Worm (Caenorhabditis elegans) whole organism, young adult: ENCODE results near the gene scc-1.

Experiments
- B0336.3 ChIP-seq: fragments of 200-800 bp; sonication (Bioruptor generic); IDR thresholded peaks from 2 replicates; pipeline ENCODE4 v1.3.6; 2022; ENCODE audit warnings: missing genetic modification characterization, missing compliant biosample characterization
- D2030.7 ChIP-seq: fragments of 200-800 bp; sonication (Bioruptor generic); IDR thresholded peaks from 2 replicates; pipeline ENCODE4 v1.3.6; 2022; ENCODE audit warnings: missing genetic modification reagents, missing genetic modification characterization, missing compliant biosample characterization
- F10E7.11 ChIP-seq: sonication (generic microtip); optimal IDR thresholded peaks from 2 replicates; lab custom pipeline; 2017; ENCODE audit warnings: mild to moderate bottlenecking, missing genetic modification characterization, moderate library complexity, missing compliant biosample characterization
- F39B2.1 ChIP-seq: fragments of 200-800 bp; sonication (Bioruptor generic); IDR thresholded peaks from 2 replicates; pipeline ENCODE4 v1.3.6; 2022; ENCODE audit warnings: missing genetic modification reagents, missing genetic modification characterization, missing compliant biosample characterization
- F49E8.2 ChIP-seq: sonication (generic microtip); optimal IDR thresholded peaks from 3 replicates; lab custom pipeline; 2017; ENCODE audit warnings: missing genetic modification characterization, mild to moderate bottlenecking, missing compliant biosample characterization, antibody characterized with exemption, moderate library complexity; ENCODE audit not compliant: insufficient read depth
- K12H6.12 ChIP-seq: fragments of 200-800 bp; sonication (Bioruptor generic); optimal IDR thresholded peaks from 2 replicates; lab custom pipeline; 2018; ENCODE audit warnings: mild to moderate bottlenecking, missing genetic modification characterization, missing compliant biosample characterization
- Y53G8AR.9 ChIP-seq: fragments of 200-800 bp; sonication (Bioruptor generic); conservative IDR thresholded peaks from 2 replicates; pipeline ENCODE4 v1.3.6; 2022; ENCODE audit warnings: missing genetic modification reagents, missing genetic modification characterization, missing compliant biosample characterization
- Y79H2A.3 ChIP-seq: fragments of 200-800 bp; sonication (Bioruptor generic); conservative IDR thresholded peaks from 2 replicates; pipeline ENCODE4 v1.3.6; 2022; ENCODE audit warnings: missing genetic modification reagents, missing genetic modification characterization, missing compliant biosample characterization
- aptf-2 ChIP-seq: fragments of 200-800 bp; sonication (Bioruptor generic); conservative IDR thresholded peaks from 2 replicates; pipeline ENCODE4 v1.3.6; 2022; ENCODE audit warnings: missing genetic modification reagents, missing genetic modification characterization, missing compliant biosample characterization
- atf-7 ChIP-seq: sonication (generic microtip); optimal IDR thresholded peaks from 2 replicates; lab custom pipeline; 2017; ENCODE audit warnings: mild to moderate bottlenecking, missing genetic modification characterization, missing compliant biosample characterization
- athp-1 ChIP-seq: sonication (generic microtip); optimal IDR thresholded peaks from 2 replicates; lab custom pipeline; 2017; ENCODE audit warnings: mild to moderate bottlenecking, missing genetic modification characterization, missing compliant biosample characterization
- attf-5 ChIP-seq: fragments of 200-800 bp; sonication (Bioruptor generic); optimal IDR thresholded peaks from 2 replicates; lab custom pipeline; 2018; ENCODE audit warnings: mild to moderate bottlenecking, missing genetic modification characterization, missing compliant biosample characterization
- bed-2 ChIP-seq: fragments of 200-800 bp; sonication (Bioruptor generic); IDR thresholded peaks from 2 replicates; pipeline ENCODE4 v1.3.6; 2022; ENCODE audit warnings: missing genetic modification reagents, missing genetic modification characterization, missing compliant biosample characterization
- cebp-1 ChIP-seq, 2 experiments: fragments of 200-800 bp in 1 of 2; sonication (Bioruptor generic) in 1 of 2; sonication (generic microtip) in 1 of 2; IDR thresholded peaks in 1 of 2; optimal IDR thresholded peaks in 1 of 2; 2 replicates each; pipeline versions ENCODE4 v1.3.6 to Lab custom; 2017 to 2022; ENCODE audit warnings: missing compliant biosample characterization in 2 of 2, missing genetic modification characterization in 2 of 2, mild to moderate bottlenecking in 1 of 2, missing genetic modification reagents in 1 of 2, moderate library complexity in 1 of 2
- dpff-1 ChIP-seq: sonication (generic microtip); optimal IDR thresholded peaks from 2 replicates; lab custom pipeline; 2017; ENCODE audit warnings: mild to moderate bottlenecking, missing genetic modification characterization, missing compliant biosample characterization
- egl-18 ChIP-seq: fragments of 200-800 bp; sonication (Bioruptor generic); IDR thresholded peaks from 2 replicates; pipeline ENCODE4 v1.3.6; 2022; ENCODE audit warnings: missing genetic modification reagents, missing genetic modification characterization, missing compliant biosample characterization
- ekl-4 ChIP-seq: fragments of 200-800 bp; sonication (Bioruptor generic); IDR thresholded peaks from 2 replicates; pipeline ENCODE4 v1.3.6; 2022; ENCODE audit warnings: missing genetic modification reagents, missing genetic modification characterization, missing compliant biosample characterization
- gei-17 ChIP-seq: fragments of 200-800 bp; sonication (Bioruptor generic); optimal IDR thresholded peaks from 2 replicates; lab custom pipeline; 2018; ENCODE audit warnings: mild to moderate bottlenecking, missing genetic modification characterization, missing compliant biosample characterization
- hmg-1.2 ChIP-seq: fragments of 200-800 bp; sonication (Bioruptor generic); IDR thresholded peaks from 2 replicates; pipeline ENCODE4 v1.3.6; 2022; ENCODE audit warnings: missing genetic modification reagents, missing genetic modification characterization, missing compliant biosample characterization
- hrde-1 ChIP-seq: sonication (generic microtip); optimal IDR thresholded peaks from 2 replicates; lab custom pipeline; 2016; ENCODE audit warnings: missing genetic modification characterization, mild to moderate bottlenecking, missing compliant biosample characterization, moderate library complexity, missing genotype, missing genetic modification reagents, borderline replicate concordance
- hsf-1 ChIP-seq: fragments of 200-800 bp; sonication (Bioruptor generic); IDR thresholded peaks from 2 replicates; pipeline ENCODE4 v1.3.6; 2022; ENCODE audit warnings: missing genetic modification reagents, missing genetic modification characterization, missing compliant biosample characterization
- lin-40 ChIP-seq: sonication (generic microtip); optimal IDR thresholded peaks from 2 replicates; lab custom pipeline; 2016; ENCODE audit warnings: missing genetic modification characterization, mild to moderate bottlenecking, missing compliant biosample characterization, missing genotype, missing genetic modification reagents
- madf-3 ChIP-seq: fragments of 200-800 bp; sonication (Bioruptor generic); IDR thresholded peaks from 2 replicates; pipeline ENCODE4 v1.3.6; 2022; ENCODE audit warnings: missing genetic modification reagents, missing genetic modification characterization, missing compliant biosample characterization
- madf-6 ChIP-seq: fragments of 200-800 bp; sonication (Bioruptor generic); IDR thresholded peaks from 2 replicates; pipeline ENCODE4 v1.3.6; 2022; ENCODE audit warnings: missing genetic modification reagents, missing genetic modification characterization, missing compliant biosample characterization
- nfya-2 ChIP-seq: fragments of 200-800 bp; sonication (Bioruptor generic); IDR thresholded peaks from 2 replicates; pipeline ENCODE4 v1.3.6; 2022; ENCODE audit warnings: missing genetic modification reagents, missing genetic modification characterization, missing compliant biosample characterization
- nfyb-1 ChIP-seq: fragments of 200-800 bp; sonication (Bioruptor generic); IDR thresholded peaks from 2 replicates; pipeline ENCODE4 v1.3.6; 2022; ENCODE audit warnings: missing genetic modification reagents, missing genetic modification characterization, missing compliant biosample characterization
- nhr-27 ChIP-seq: fragments of 200-800 bp; sonication (Bioruptor generic); optimal IDR thresholded peaks from 2 replicates; lab custom pipeline; 2018; ENCODE audit warnings: mild to moderate bottlenecking, missing genetic modification characterization, moderate library complexity, missing compliant biosample characterization
- nhr-80 ChIP-seq: sonication (generic microtip); optimal IDR thresholded peaks from 2 replicates; lab custom pipeline; 2016; ENCODE audit warnings: missing genetic modification characterization, missing compliant biosample characterization
- pbrm-1 ChIP-seq: fragments of 200-800 bp; sonication (Bioruptor generic); IDR thresholded peaks from 2 replicates; pipeline ENCODE4 v1.3.6; 2022; ENCODE audit warnings: missing genetic modification reagents, missing genetic modification characterization, missing compliant biosample characterization
- rcor-1 ChIP-seq: fragments of 200-800 bp; sonication (Bioruptor generic); IDR thresholded peaks from 2 replicates; pipeline ENCODE4 v1.3.6; 2022; ENCODE audit warnings: missing genetic modification reagents, missing genetic modification characterization, missing compliant biosample characterization
- repo-1 ChIP-seq: sonication (generic microtip); optimal IDR thresholded peaks from 2 replicates; lab custom pipeline; 2017; ENCODE audit warnings: mild to moderate bottlenecking, missing genetic modification characterization, missing compliant biosample characterization
- snpc-4 ChIP-seq, 5 experiments: fragments of 150-350 bp in 1 of 5; sonication (generic microtip) in 4 of 5; optimal IDR thresholded peaks; 2 replicates each; lab custom pipeline; 2014 to 2018; ENCODE audit warnings: missing genetic modification characterization in 5 of 5, missing biosample characterization in 3 of 5, antibody characterized with exemption in 2 of 5, mild to moderate bottlenecking in 2 of 5, missing compliant biosample characterization in 2 of 5, missing genotype in 2 of 5, moderate library complexity in 2 of 5, missing genetic modification reagents in 1 of 5
- somi-1 ChIP-seq: fragments of 200-800 bp; sonication (Bioruptor generic); optimal IDR thresholded peaks from 2 replicates; lab custom pipeline; 2018; ENCODE audit warnings: mild to moderate bottlenecking, missing genetic modification characterization, missing compliant biosample characterization
- sptf-2 ChIP-seq: fragments of 200-800 bp; sonication (Bioruptor generic); optimal IDR thresholded peaks from 2 replicates; lab custom pipeline; 2018; ENCODE audit warnings: mild to moderate bottlenecking, missing genetic modification characterization, missing compliant biosample characterization
- tbp1 ChIP-seq: fragments of 200-800 bp; sonication (Bioruptor generic); optimal IDR thresholded peaks from 2 replicates; lab custom pipeline; 2018; ENCODE audit warnings: mild to moderate bottlenecking, missing genetic modification characterization, missing compliant biosample characterization
- tbx-9 ChIP-seq: sonication (generic microtip); optimal IDR thresholded peaks from 2 replicates; lab custom pipeline; 2016; ENCODE audit warnings: borderline replicate concordance, missing genetic modification characterization, inconsistent platforms, missing compliant biosample characterization
- tlf-1 ChIP-seq: fragments of 200-800 bp; sonication (Bioruptor generic); optimal IDR thresholded peaks from 2 replicates; lab custom pipeline; 2018; ENCODE audit warnings: mild to moderate bottlenecking, missing genetic modification characterization, missing compliant biosample characterization
- xnd-1 ChIP-seq: sonication (generic microtip); optimal IDR thresholded peaks from 2 replicates; lab custom pipeline; 2016; ENCODE audit warnings: missing genotype, missing genetic modification reagents, missing genetic modification characterization, missing compliant biosample characterization
- ztf-26 ChIP-seq: sonication (generic microtip); optimal IDR thresholded peaks from 2 replicates; lab custom pipeline; 2017; ENCODE audit warnings: missing genetic modification characterization, missing compliant biosample characterization

scc-1 gene

DNA sequence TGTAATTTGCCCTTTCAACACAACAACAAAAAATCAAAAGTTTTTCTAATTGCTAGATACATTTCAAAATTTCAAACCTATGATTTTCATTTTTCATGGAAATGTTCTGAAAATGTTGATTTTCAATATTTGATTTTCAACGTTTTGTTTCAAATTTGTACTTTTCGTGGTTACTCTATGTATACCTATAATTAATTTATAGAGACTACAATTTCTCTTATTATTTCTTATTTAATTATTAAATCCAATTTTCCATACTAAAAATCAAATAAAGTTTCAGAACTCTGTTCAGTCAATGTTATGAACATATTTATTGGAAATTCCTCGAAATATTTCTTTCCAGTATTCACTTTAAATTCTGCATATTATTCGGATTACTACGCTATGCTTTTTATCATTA, 11.6 kb upstream of the scc-1 start, which contains the start of gene sre-39:
TSS of gene sre-39 (plus strand) at position 301 of the 400 bp plus-strand sequence.
- no peak for TF ChIP-seq egl-18
- no peak for TF ChIP-seq cebp-1 (GFP tag; IDR thresholded peaks at IDR 0.05; lab: Robert Waterston, UW)
- no peak for TF ChIP-seq cebp-1 (tag; optimal IDR thresholded peaks at IDR 0.05; lab: Kevin White, UChicago)
- no peak for TF ChIP-seq bed-2 (GFP tag; lab: Robert Waterston, UW)
- TF ChIP-seq Y53G8AR.9 (GFP tag; lab: Robert Waterston, UW): no peak
- TF ChIP-seq repo-1 (tag; lab: Kevin White, UChicago): no peak
- no peak for TF ChIP-seq atf-7 (tag; lab: Kevin White, UChicago)
- no peak for TF ChIP-seq somi-1
- TF ChIP-seq hmg-1.2 (GFP tag; lab: Robert Waterston, UW): no peak
- no peak for TF ChIP-seq Y79H2A.3
- no peak for TF ChIP-seq nfyb-1
- no peak for TF ChIP-seq F39B2.1 (GFP tag; lab: Robert Waterston, UW)

DNA sequence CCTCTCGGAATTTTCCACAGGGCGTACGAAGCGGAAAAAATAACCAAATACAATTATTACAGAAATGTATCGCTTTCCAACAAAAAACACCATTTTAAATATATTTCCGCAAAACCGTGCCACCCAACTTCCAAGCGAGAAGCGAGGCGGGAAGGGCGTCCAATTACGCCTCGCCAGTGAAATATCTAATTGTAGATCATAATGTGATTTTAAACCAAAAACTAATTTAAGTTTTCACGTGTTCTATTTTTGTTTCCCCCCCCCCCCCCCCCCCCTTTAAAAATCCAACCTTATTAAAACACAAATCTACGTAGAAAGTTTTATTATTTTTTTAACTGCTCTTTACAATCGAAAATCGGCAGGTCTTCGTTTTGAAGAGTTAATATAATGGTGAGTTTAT, 9.0 kb upstream of the scc-1 start, which contains the start of gene F10G7.12:
TSS of gene F10G7.12 (plus strand) at position 301 of the 400 bp plus-strand sequence.
- TF ChIP-seq aptf-2 (GFP tag; lab: Robert Waterston, UW): no peak
- TF ChIP-seq tlf-1 (GFP tag; lab: Kevin White, UChicago): no peak
- TF ChIP-seq D2030.7 (GFP tag; lab: Robert Waterston, UW): no peak
- TF ChIP-seq gei-17 (GFP tag; lab: Kevin White, UChicago): no peak

DNA sequence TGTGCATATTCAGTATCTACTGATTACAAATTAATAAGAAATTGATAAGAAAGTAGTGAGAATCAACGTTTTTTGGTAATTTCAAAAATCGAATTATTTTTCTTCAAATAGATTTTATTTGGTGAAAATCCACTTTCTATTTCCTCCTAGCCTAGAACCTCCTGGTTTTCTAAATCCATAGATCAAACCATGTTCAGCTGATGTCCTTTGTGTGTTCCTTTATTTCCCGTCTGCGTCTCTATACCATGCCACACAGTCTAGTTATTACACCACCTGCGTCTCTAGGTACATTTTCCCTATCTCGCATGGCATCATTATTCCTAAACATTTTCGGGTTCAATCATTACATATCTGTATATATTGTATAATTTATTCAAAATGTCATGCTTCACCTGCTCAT, 5.4 kb upstream of the scc-1 start, which contains the start of gene F10G7.5:
TSS of gene F10G7.5 (plus strand) at position 286 of the 400 bp plus-strand sequence.
- TF ChIP-seq dpff-1 (no peak), tbx-9 (tag; lab: Kevin White, UChicago) (no peak), nhr-80 (peak; percentile 1), attf-5 (peak; percentile 4), nfya-2 (GFP tag; lab: Robert Waterston, UW) (no peak), hmg-1.2 (GFP tag; lab: Robert Waterston, UW) (peak; percentile 93), madf-3 (GFP tag; lab: Robert Waterston, UW) (no peak)

DNA sequence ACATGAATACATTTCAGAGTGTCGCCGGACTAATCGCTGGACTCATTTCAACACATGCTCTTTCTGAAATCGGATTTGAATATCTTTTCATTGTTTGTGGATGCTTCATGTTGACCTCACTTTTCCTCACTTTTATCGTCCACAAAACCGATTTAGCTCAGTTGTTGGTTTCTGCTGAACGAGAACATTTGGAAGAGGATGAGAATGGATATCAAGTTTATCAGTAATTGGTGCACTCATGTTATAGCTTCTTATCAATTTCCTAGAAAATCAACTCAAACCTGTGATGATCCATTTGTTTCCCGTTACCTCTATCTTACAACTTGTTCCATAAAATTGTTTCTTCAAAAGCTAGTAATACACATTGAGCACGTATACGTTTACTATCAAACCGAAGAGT, 2.5 kb upstream of the scc-1 start:
- TF ChIP-seq ekl-4 (peak; percentile 56; the same call in 1 of the 2 replicates), F10E7.11 (no peak), pbrm-1 (GFP tag; lab: Robert Waterston, UW) (0 out of 2 replicates have a peak, but pooled peaks have one; percentile 22), madf-6 (GFP tag; lab: Robert Waterston, UW) (peak; percentile 69), rcor-1 (GFP tag; lab: Robert Waterston, UW) (0 out of 2 replicates have a peak, but pooled peaks have one; percentile 28), snpc-4 (GFP tag; optimal IDR thresholded peaks at IDR 0.05; lab: Kevin White, UChicago) (no peak), snpc-4 (tag; optimal IDR thresholded peaks at IDR 0.05; lab: Kevin White, UChicago) (peak in 1 of 4 experiments; percentile 45), xnd-1 (tag; lab: Kevin White, UChicago) (peak; percentile 52), F49E8.2 (tag; lab: Kevin White, UChicago) (peak; percentile 56), athp-1 (tag; lab: Kevin White, UChicago) (peak; percentile 40), B0336.3 (GFP tag; lab: Robert Waterston, UW) (peak; percentile 65), F39B2.1 (GFP tag; lab: Robert Waterston, UW) (peak; percentile 51; the same call in 1 of the 2 replicates), K12H6.12 (tag; lab: Kevin White, UChicago) (no peak), hsf-1 (GFP tag; lab: Robert Waterston, UW) (0 out of 2 replicates have a peak, but pooled peaks have one; percentile 53), tbp1 (peak; percentile 8), ztf-26 (tag; lab: Kevin White, UChicago) (no peak), lin-40 (no peak), hrde-1 (tag; lab: Kevin White, UChicago) (peak; percentile 86), sptf-2 (GFP tag; lab: Kevin White, UChicago) (no peak), Y53G8AR.9 (GFP tag; lab: Robert Waterston, UW) (0 out of 2 replicates have a peak, but pooled peaks have one; percentile 61), nhr-27 (tag; lab: Kevin White, UChicago) (peak; percentile 56)
